Worm (Caenorhabditis elegans): ENCODE measurements around the gene hex-2.
A peak's percentile ranks its signal among the peaks of the same experiment; 100 is the strongest.

Gene hex-2

ce11 chrV:5684534-5684933 is 30.3 kb downstream of the hex-2 start, which contains the start of the genes hmgs-1 and F25B4.4:
Gene hmgs-1, minus strand, starts transcription at chrV:5684589.
Gene F25B4.4, plus strand, starts transcription at chrV:5684873.
- TF ChIP-seq lin-26 (GFP tag; IDR thresholded peaks at IDR 0.05): 0 out of 2 replicates have a peak, but pooled peaks have one; percentile 20
- TF ChIP-seq attf-5 (GFP tag; optimal IDR thresholded peaks at IDR 0.05): peak; percentile 93
- TF ChIP-seq ekl-4 (GFP tag; IDR thresholded peaks at IDR 0.05): peak; percentile 63
- TF ChIP-seq D2030.7 (GFP tag; IDR thresholded peaks at IDR 0.05): peak; percentile 68
- TF ChIP-seq bed-2 (GFP tag; IDR thresholded peaks at IDR 0.05): no peak
- TF ChIP-seq Y56A3A.18 (GFP tag; IDR thresholded peaks at IDR 0.05): no peak
- TF ChIP-seq snpc-3.4 (tag; optimal IDR thresholded peaks at IDR 0.05): peak; percentile 51
- 0 out of 2 replicates have a peak, but pooled peaks have one; percentile 21 for TF ChIP-seq ceh-100 (GFP tag; IDR thresholded peaks at IDR 0.05)
- no peak for TF ChIP-seq T07F8.4 (tag; optimal IDR thresholded peaks at IDR 0.05)
- peak; percentile 38 for TF ChIP-seq ztf-18 (tag; optimal IDR thresholded peaks at IDR 0.05)
- TF ChIP-seq lin-54 (GFP tag; optimal IDR thresholded peaks at IDR 0.05): peak; percentile 85
- TF ChIP-seq ceh-27 (GFP tag; optimal IDR thresholded peaks at IDR 0.05): peak; percentile 73
- peak; percentile 77 for TF ChIP-seq tlf-1 (GFP tag; optimal IDR thresholded peaks at IDR 0.05)
- peak; percentile 86 for TF ChIP-seq B0019.2 (GFP tag; conservative IDR thresholded peaks at IDR 0.05)
- TF ChIP-seq hmg-20 (GFP tag; IDR thresholded peaks at IDR 0.05): peak; percentile 47; the same call in 1 of the 2 replicates
- TF ChIP-seq B0336.3 (GFP tag; IDR thresholded peaks at IDR 0.05): peak; percentile 28; the same call in 1 of the 2 replicates
- peak; percentile 65 for TF ChIP-seq lsl-1 (GFP tag; optimal IDR thresholded peaks at IDR 0.05)
- peak; percentile 55 for TF ChIP-seq hmg-1.2 (GFP tag; IDR thresholded peaks at IDR 0.05)
- TF ChIP-seq F23B12.7 (tag; optimal IDR thresholded peaks at IDR 0.05; ENCODE audit: insufficient read depth): peak; percentile 83
- peak; percentile 57 for TF ChIP-seq F49E8.2 (tag; optimal IDR thresholded peaks at IDR 0.05; ENCODE audit: insufficient read depth)
- peak in 2 of 3 experiments; percentile 39 to 85 for TF ChIP-seq lin-35 (GFP tag; optimal IDR thresholded peaks at IDR 0.05)
- TF ChIP-seq tbp1 (GFP tag; optimal IDR thresholded peaks at IDR 0.05): peak; percentile 66
- peak; percentile 58; the same call in 1 of the 2 replicates for TF ChIP-seq cebp-1 (GFP tag; IDR thresholded peaks at IDR 0.05)
- TF ChIP-seq cebp-1 (tag; optimal IDR thresholded peaks at IDR 0.05): peak; percentile 84
- TF ChIP-seq lsy-27 (tag; optimal IDR thresholded peaks at IDR 0.05; ENCODE audit: borderline replicate concordance, insufficient read depth): no peak
- no peak for TF ChIP-seq rpc-1 (optimal IDR thresholded peaks at IDR 0.05)
- TF ChIP-seq rpc-1 (tag; optimal IDR thresholded peaks at IDR 0.05): no peak
- peak; percentile 64; the same call in 1 of the 2 replicates for TF ChIP-seq attf-3 (GFP tag; conservative IDR thresholded peaks at IDR 0.05)
- TF ChIP-seq ama-1 (optimal IDR thresholded peaks at IDR 0.05): no peak
- TF ChIP-seq ama-1 (GFP tag; optimal IDR thresholded peaks at IDR 0.05): peak in 1 of 2 experiments; percentile 63
- TF ChIP-seq nfyb-1 (GFP tag; IDR thresholded peaks at IDR 0.05): peak; percentile 84
- TF ChIP-seq lag-1 (GFP tag; IDR thresholded peaks at IDR 0.05): no peak
- TF ChIP-seq gei-17 (GFP tag; optimal IDR thresholded peaks at IDR 0.05): peak; percentile 23
- peak; percentile 85 for TF ChIP-seq dox-1 (GFP tag; IDR thresholded peaks at IDR 0.05)
- peak; percentile 98 for TF ChIP-seq F33H1.4 (GFP tag; IDR thresholded peaks at IDR 0.05)
- peak; percentile 50; the same call in 1 of the 2 replicates for TF ChIP-seq C06A6.2 (GFP tag; conservative IDR thresholded peaks at IDR 0.05)
- peak; percentile 48 for TF ChIP-seq snpc-4 (GFP tag; optimal IDR thresholded peaks at IDR 0.05)
- peak; percentile 15 to 69 (median 47) for TF ChIP-seq snpc-4 (tag; optimal IDR thresholded peaks at IDR 0.05)
- TF ChIP-seq ztf-28 (GFP tag; IDR thresholded peaks at IDR 0.05): 0 out of 2 replicates have a peak, but pooled peaks have one; percentile 54
- TF ChIP-seq cebp-2 (GFP tag; IDR thresholded peaks at IDR 0.05): no peak
- TF ChIP-seq xnd-1 (tag; optimal IDR thresholded peaks at IDR 0.05): peak; percentile 37
- TF ChIP-seq him-1 (tag; optimal IDR thresholded peaks at IDR 0.05): peak; percentile 22
- peak; percentile 75 for TF ChIP-seq ceh-91 (GFP tag; IDR thresholded peaks at IDR 0.05)
- peak; percentile 42 for TF ChIP-seq egrh-3 (GFP tag; IDR thresholded peaks at IDR 0.05)
- TF ChIP-seq ZK185.1 (tag; optimal IDR thresholded peaks at IDR 0.05; ENCODE audit: poor library complexity, severe bottlenecking): peak; percentile 58
- TF ChIP-seq hsf-1 (GFP tag; IDR thresholded peaks at IDR 0.05): peak; percentile 27; the same call in 1 of the 2 replicates
- peak; percentile 78 for TF ChIP-seq rcor-1 (GFP tag; IDR thresholded peaks at IDR 0.05)
- 0 out of 2 replicates have a peak, but pooled peaks have one; percentile 30 for TF ChIP-seq madf-3 (GFP tag; IDR thresholded peaks at IDR 0.05)
